Fruit fly (Drosophila melanogaster) whole organism, prepupa: ENCODE results near the gene nocte.

Source experiments
- Sox15 ChIP-seq: fragments of 200-800 bp; sonication (Bioruptor generic); optimal IDR thresholded peaks from 3 replicates; lab custom pipeline; 2016; ENCODE audit warnings: missing biosample characterization, missing genetic modification characterization
- dac ChIP-seq: fragments of 200-800 bp; sonication (Bioruptor generic); optimal IDR thresholded peaks from 2 replicates; lab custom pipeline; 2017; ENCODE audit warnings: missing biosample characterization, mild to moderate bottlenecking, missing genetic modification characterization
- lz ChIP-seq: fragments of 200-800 bp; sonication (Bioruptor generic); optimal IDR thresholded peaks from 3 replicates; lab custom pipeline; 2016; ENCODE audit warnings: missing biosample characterization, missing genetic modification characterization

DNA sequence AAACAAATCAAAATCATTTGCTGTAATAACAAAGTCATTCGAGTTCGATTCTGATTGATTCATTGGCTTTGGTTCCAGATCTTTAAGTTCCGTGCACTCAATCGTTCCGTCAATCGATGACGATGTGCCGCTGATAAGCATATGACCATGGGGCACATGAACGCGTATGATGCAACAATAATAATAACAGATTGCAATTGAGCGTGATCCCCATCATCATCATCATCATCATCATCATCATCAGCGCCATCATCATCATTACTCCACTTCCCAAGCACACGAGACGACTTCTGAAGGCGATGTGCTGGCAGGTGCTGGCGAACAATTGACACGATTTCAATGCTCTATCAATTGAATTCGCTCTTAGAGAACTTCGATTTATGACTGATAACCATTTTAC is 21.8 kb upstream of the nocte start:
- TF ChIP-seq dac (GFP tag; lab: Kevin White, UChicago): no peak
- no peak for TF ChIP-seq Sox15 (GFP tag; lab: Kevin White, UChicago)
- TF ChIP-seq lz (GFP tag; lab: Kevin White, UChicago): no peak
